Worm (Caenorhabditis elegans) whole organism, L1 larva: ENCODE measurements around the gene pqn-92.

ENCODE experiments used
- alr-1 ChIP-seq: fragments of 200-800 bp; sonication (Bioruptor generic); optimal IDR thresholded peaks from 2 replicates; lab custom pipeline; 2018; ENCODE audit warnings: borderline replicate concordance, mild to moderate bottlenecking, missing genetic modification characterization, missing compliant biosample characterization
- ceh-63 ChIP-seq: fragments of 200-800 bp; sonication (Bioruptor generic); optimal IDR thresholded peaks from 2 replicates; lab custom pipeline; 2018; ENCODE audit warnings: mild to moderate bottlenecking, missing genetic modification characterization, missing compliant biosample characterization
- ceh-82 ChIP-seq, 3 experiments: fragments of 150-350 bp in 1 of 3; sonication (generic microtip) in 2 of 3; optimal IDR thresholded peaks; 2 replicates each; lab custom pipeline; 2014 to 2017; ENCODE audit warnings: missing biosample characterization in 3 of 3, missing genetic modification characterization in 3 of 3
- dpl-1 ChIP-seq, 3 experiments: fragments of 150-350 bp in 2 of 3; sonication (generic microtip) in 1 of 3; optimal IDR thresholded peaks; 2 replicates each; lab custom pipeline; 2014 to 2017; ENCODE audit warnings: missing biosample characterization in 3 of 3, missing genetic modification characterization in 3 of 3, missing genetic modification reagents in 3 of 3
- efl-1 ChIP-seq, 4 experiments: fragments of 150-350 bp; optimal IDR thresholded peaks in 3 of 4; peaks in 1 of 4; 1 replicate in 1 of 4; 2 replicates in 3 of 4; lab custom pipeline; 2014; ENCODE audit warnings: missing biosample characterization in 2 of 4, missing genetic modification characterization in 2 of 4, missing genetic modification reagents in 2 of 4
- fkh-10 ChIP-seq: sonication (generic microtip); optimal IDR thresholded peaks from 2 replicates; lab custom pipeline; 2017; ENCODE audit warnings: missing biosample characterization, missing genetic modification reagents, missing genetic modification characterization
- fos-1 ChIP-seq: fragments of 150-350 bp; optimal IDR thresholded peaks from 2 replicates; lab custom pipeline; 2014; ENCODE audit warnings: missing biosample characterization, missing genetic modification characterization
- jun-1 ChIP-seq: fragments of 150-350 bp; optimal IDR thresholded peaks from 2 replicates; lab custom pipeline; 2014; ENCODE audit warnings: missing biosample characterization, missing genetic modification reagents, missing genetic modification characterization
- nhr-12 ChIP-seq: sonication (generic microtip); optimal IDR thresholded peaks from 2 replicates; lab custom pipeline; 2017; ENCODE audit warnings: missing biosample characterization, missing genetic modification characterization
- nhr-28 ChIP-seq: fragments of 150-350 bp; optimal IDR thresholded peaks from 2 replicates; lab custom pipeline; 2014; ENCODE audit warnings: missing biosample characterization, missing genetic modification characterization
- nhr-76 ChIP-seq: sonication (generic microtip); optimal IDR thresholded peaks from 2 replicates; lab custom pipeline; 2017; ENCODE audit warnings: missing biosample characterization, missing genetic modification characterization
- snpc-4 ChIP-seq: fragments of 150-350 bp; optimal IDR thresholded peaks from 2 replicates; lab custom pipeline; 2014; ENCODE audit warnings: missing biosample characterization, missing genetic modification characterization

DNA sequence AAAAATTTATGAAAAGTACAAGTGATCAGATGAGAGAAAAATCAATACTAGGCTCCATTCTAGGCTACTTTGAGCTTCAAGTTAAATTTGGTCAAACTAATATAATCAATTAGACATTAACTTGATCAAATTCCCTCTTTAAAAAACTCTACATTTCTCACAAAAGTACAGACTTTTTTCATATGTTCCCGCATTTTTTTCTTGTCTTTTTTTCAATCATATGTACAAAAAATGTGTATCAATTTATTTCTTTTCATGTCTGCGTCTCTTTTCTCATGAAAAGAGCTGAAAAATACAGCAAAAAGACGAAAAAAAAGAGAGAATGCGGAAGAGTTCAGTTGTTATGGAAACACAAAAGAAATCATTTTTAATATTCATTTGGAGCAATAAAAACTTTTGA lies 8.3 kb upstream of the pqn-92 start:
- TF ChIP-seq fos-1 (no peak), fkh-10 (GFP tag; lab: Kevin White, UChicago) (no peak), nhr-12 (tag; lab: Kevin White, UChicago) (no peak), snpc-4 (tag; lab: Kevin White, UChicago) (no peak), alr-1 (tag; lab: Kevin White, UChicago) (no peak), ceh-82 (tag; optimal IDR thresholded peaks at IDR 0.05; lab: Kevin White, UChicago) (no peak), nhr-76 (tag; lab: Kevin White, UChicago) (no peak), jun-1 (no peak), nhr-28 (tag; lab: Kevin White, UChicago) (no peak), dpl-1 (GFP tag; optimal IDR thresholded peaks at IDR 0.05; lab: Kevin White, UChicago) (no peak), ceh-63 (GFP tag; lab: Kevin White, UChicago) (no peak), efl-1 (optimal IDR thresholded peaks at IDR 0.05; lab: Kevin White, UChicago) (no peak), efl-1 (GFP tag; optimal IDR thresholded peaks at IDR 0.05 in 1 of 2; lab: Kevin White, UChicago) (no peak)
